Worm (Caenorhabditis elegans) whole organism, L1 larva: Measurements from ENCODE around the gene dkf-2.
A peak's percentile ranks its signal among the peaks of the same experiment; 100 is the strongest.

Source experiments
- C16A3.4 ChIP-seq: fragments of 150-350 bp; optimal IDR thresholded peaks from 2 replicates; lab custom pipeline; 2014; ENCODE audit warnings: missing biosample characterization, missing genetic modification characterization
- C34B4.2 ChIP-seq: sonication (generic microtip); optimal IDR thresholded peaks from 2 replicates; lab custom pipeline; 2017; ENCODE audit warnings: mild to moderate bottlenecking, missing genetic modification characterization, missing compliant biosample characterization
- Y116A8C.19 ChIP-seq: sonication (generic microtip); optimal IDR thresholded peaks from 2 replicates; lab custom pipeline; 2016; ENCODE audit warnings: missing compliant biosample characterization, missing genetic modification characterization, borderline replicate concordance
- aha-1 ChIP-seq: fragments of 150-350 bp; optimal IDR thresholded peaks from 2 replicates; lab custom pipeline; 2014; ENCODE audit warnings: missing biosample characterization, missing genetic modification characterization
- alr-1 ChIP-seq: fragments of 200-800 bp; sonication (Bioruptor generic); optimal IDR thresholded peaks from 2 replicates; lab custom pipeline; 2018; ENCODE audit warnings: borderline replicate concordance, mild to moderate bottlenecking, missing genetic modification characterization, missing compliant biosample characterization
- ama-1 ChIP-seq: fragments of 150-350 bp; optimal IDR thresholded peaks from 2 replicates; lab custom pipeline; 2014
- blmp-1 ChIP-seq: fragments of 150-350 bp; optimal IDR thresholded peaks from 2 replicates; lab custom pipeline; 2014; ENCODE audit warnings: missing biosample characterization, missing genetic modification characterization
- ceh-63 ChIP-seq: fragments of 200-800 bp; sonication (Bioruptor generic); optimal IDR thresholded peaks from 2 replicates; lab custom pipeline; 2018; ENCODE audit warnings: mild to moderate bottlenecking, missing genetic modification characterization, missing compliant biosample characterization
- ceh-82 ChIP-seq, 3 experiments: fragments of 150-350 bp in 1 of 3; sonication (generic microtip) in 2 of 3; optimal IDR thresholded peaks; 2 replicates each; lab custom pipeline; 2014 to 2017; ENCODE audit warnings: missing biosample characterization in 3 of 3, missing genetic modification characterization in 3 of 3
- ceh-90 ChIP-seq: sonication (generic microtip); optimal IDR thresholded peaks from 2 replicates; lab custom pipeline; 2016; ENCODE audit warnings: missing genetic modification characterization, missing compliant biosample characterization
- ces-1 ChIP-seq: fragments of 150-350 bp; optimal IDR thresholded peaks from 2 replicates; lab custom pipeline; 2014; ENCODE audit warnings: missing biosample characterization, missing genetic modification reagents, missing genetic modification characterization
- dpl-1 ChIP-seq, 3 experiments: fragments of 150-350 bp in 2 of 3; sonication (generic microtip) in 1 of 3; optimal IDR thresholded peaks; 2 replicates each; lab custom pipeline; 2014 to 2017; ENCODE audit warnings: missing biosample characterization in 3 of 3, missing genetic modification characterization in 3 of 3, missing genetic modification reagents in 3 of 3
- efl-1 ChIP-seq, 4 experiments: fragments of 150-350 bp; optimal IDR thresholded peaks in 3 of 4; peaks in 1 of 4; 1 replicate in 1 of 4; 2 replicates in 3 of 4; lab custom pipeline; 2014; ENCODE audit warnings: missing biosample characterization in 2 of 4, missing genetic modification characterization in 2 of 4, missing genetic modification reagents in 2 of 4
- efl-3 ChIP-seq: fragments of 200-800 bp; sonication (Bioruptor generic); optimal IDR thresholded peaks from 2 replicates; lab custom pipeline; 2018; ENCODE audit warnings: mild to moderate bottlenecking, missing genetic modification characterization, missing compliant biosample characterization
- elt-2 ChIP-seq: sonication (generic microtip); optimal IDR thresholded peaks from 2 replicates; lab custom pipeline; 2016; ENCODE audit warnings: missing genetic modification characterization, mild to moderate bottlenecking, inconsistent platforms, missing compliant biosample characterization, missing genetic modification reagents
- fkh-10 ChIP-seq: sonication (generic microtip); optimal IDR thresholded peaks from 2 replicates; lab custom pipeline; 2017; ENCODE audit warnings: missing biosample characterization, missing genetic modification reagents, missing genetic modification characterization
- fos-1 ChIP-seq: fragments of 150-350 bp; optimal IDR thresholded peaks from 2 replicates; lab custom pipeline; 2014; ENCODE audit warnings: missing biosample characterization, missing genetic modification characterization
- grh-1 ChIP-seq: fragments of 200-800 bp; sonication (Bioruptor generic); IDR thresholded peaks from 2 replicates; pipeline ENCODE4 v1.3.6; 2022; ENCODE audit warnings: missing genetic modification reagents, missing genetic modification characterization, missing compliant biosample characterization
- hlh-4 ChIP-seq: sonication (generic microtip); optimal IDR thresholded peaks from 2 replicates; lab custom pipeline; 2016; ENCODE audit warnings: mild to moderate bottlenecking, missing genetic modification characterization, missing compliant biosample characterization
- hpl-2 ChIP-seq: fragments of 150-350 bp; optimal IDR thresholded peaks from 2 replicates; lab custom pipeline; 2014; ENCODE audit warnings: missing biosample characterization, missing genetic modification reagents, missing genetic modification characterization
- jun-1 ChIP-seq: fragments of 150-350 bp; optimal IDR thresholded peaks from 2 replicates; lab custom pipeline; 2014; ENCODE audit warnings: missing biosample characterization, missing genetic modification reagents, missing genetic modification characterization
- lin-13 ChIP-seq: fragments of 150-350 bp; optimal IDR thresholded peaks from 2 replicates; lab custom pipeline; 2014; ENCODE audit warnings: missing biosample characterization, missing genetic modification reagents, missing genetic modification characterization
- lin-39 ChIP-seq: fragments of 150-350 bp; optimal IDR thresholded peaks from 2 replicates; lab custom pipeline; 2014; ENCODE audit warnings: missing biosample characterization, missing genetic modification reagents, missing genetic modification characterization
- lir-3 ChIP-seq: sonication (generic microtip); optimal IDR thresholded peaks from 2 replicates; lab custom pipeline; 2016; ENCODE audit warnings: mild to moderate bottlenecking, missing genetic modification characterization, moderate library complexity, missing compliant biosample characterization; ENCODE audit not compliant: poor library complexity
- mab-9 ChIP-seq: fragments of 200-800 bp; sonication (Bioruptor generic); IDR thresholded peaks from 2 replicates; pipeline ENCODE4 v1.3.6; 2022; ENCODE audit warnings: missing genetic modification reagents, missing genetic modification characterization, missing compliant biosample characterization
- mdl-1 ChIP-seq, 2 experiments: fragments of 150-350 bp; optimal IDR thresholded peaks; 2 replicates each; lab custom pipeline; 2014 to 2017; ENCODE audit warnings: missing biosample characterization in 2 of 2, missing genetic modification characterization in 2 of 2, inconsistent platforms in 1 of 2
- mef-2 ChIP-seq: fragments of 150-350 bp; optimal IDR thresholded peaks from 2 replicates; lab custom pipeline; 2014; ENCODE audit warnings: missing biosample characterization, missing genetic modification characterization
- mep-1 ChIP-seq: fragments of 150-350 bp; optimal IDR thresholded peaks from 2 replicates; lab custom pipeline; 2014; ENCODE audit warnings: missing biosample characterization, missing genetic modification characterization
- nhr-12 ChIP-seq: sonication (generic microtip); optimal IDR thresholded peaks from 2 replicates; lab custom pipeline; 2017; ENCODE audit warnings: missing biosample characterization, missing genetic modification characterization
- nhr-19 ChIP-seq: fragments of 200-800 bp; sonication (Bioruptor generic); conservative IDR thresholded peaks from 2 replicates; pipeline ENCODE4 v1.3.6; 2022; ENCODE audit warnings: missing genetic modification characterization, missing compliant biosample characterization
- nhr-237 ChIP-seq: fragments of 150-350 bp; optimal IDR thresholded peaks from 2 replicates; lab custom pipeline; 2014; ENCODE audit warnings: missing biosample characterization, missing genetic modification characterization
- nhr-28 ChIP-seq: fragments of 150-350 bp; optimal IDR thresholded peaks from 2 replicates; lab custom pipeline; 2014; ENCODE audit warnings: missing biosample characterization, missing genetic modification characterization
- nhr-47 ChIP-seq: sonication (generic microtip); optimal IDR thresholded peaks from 2 replicates; lab custom pipeline; 2016; ENCODE audit warnings: mild to moderate bottlenecking, missing genetic modification characterization, moderate library complexity, missing compliant biosample characterization
- nhr-71 ChIP-seq: sonication (generic microtip); optimal IDR thresholded peaks from 2 replicates; lab custom pipeline; 2016; ENCODE audit warnings: mild to moderate bottlenecking, missing genetic modification characterization, moderate library complexity, missing compliant biosample characterization
- nhr-76 ChIP-seq: sonication (generic microtip); optimal IDR thresholded peaks from 2 replicates; lab custom pipeline; 2017; ENCODE audit warnings: missing biosample characterization, missing genetic modification characterization
- nhr-77 ChIP-seq: fragments of 150-350 bp; optimal IDR thresholded peaks from 2 replicates; lab custom pipeline; 2014; ENCODE audit warnings: missing biosample characterization, missing genetic modification characterization
- nhr-85 ChIP-seq: sonication (generic microtip); peaks from one replicate; lab custom pipeline; 2016; ENCODE audit warnings: missing genetic modification characterization, inconsistent platforms, missing compliant biosample characterization
- nhr-90 ChIP-seq: sonication (generic microtip); optimal IDR thresholded peaks from 2 replicates; lab custom pipeline; 2016; ENCODE audit warnings: mild to moderate bottlenecking, missing genetic modification characterization, missing compliant biosample characterization; ENCODE audit not compliant: poor library complexity
- pag-3 ChIP-seq: sonication (generic microtip); optimal IDR thresholded peaks from 2 replicates; lab custom pipeline; 2017; ENCODE audit warnings: missing genetic modification characterization, mild to moderate bottlenecking, missing compliant biosample characterization, antibody characterized with exemption, borderline replicate concordance; ENCODE audit not compliant: insufficient read depth
- pqm-1 ChIP-seq: sonication (generic microtip); optimal IDR thresholded peaks from 3 replicates; lab custom pipeline; 2017; ENCODE audit warnings: missing biosample characterization, missing genetic modification characterization
- snpc-4 ChIP-seq: fragments of 150-350 bp; optimal IDR thresholded peaks from 2 replicates; lab custom pipeline; 2014; ENCODE audit warnings: missing biosample characterization, missing genetic modification characterization
- sptf-1 ChIP-seq: fragments of 150-350 bp; optimal IDR thresholded peaks from 2 replicates; lab custom pipeline; 2014; ENCODE audit warnings: missing biosample characterization, missing genetic modification characterization
- sup-37 ChIP-seq: fragments of 200-800 bp; sonication (Bioruptor generic); optimal IDR thresholded peaks from 2 replicates; lab custom pipeline; 2018; ENCODE audit warnings: mild to moderate bottlenecking, missing genetic modification characterization, missing compliant biosample characterization
- swsn-7 ChIP-seq: sonication (generic microtip); optimal IDR thresholded peaks from 2 replicates; lab custom pipeline; 2016; ENCODE audit warnings: missing genetic modification characterization, missing compliant biosample characterization
- tbx-2 ChIP-seq: sonication (generic microtip); optimal IDR thresholded peaks from 2 replicates; lab custom pipeline; 2016; ENCODE audit warnings: missing genetic modification characterization, missing compliant biosample characterization
- unc-62 ChIP-seq: fragments of 150-350 bp; optimal IDR thresholded peaks from 2 replicates; lab custom pipeline; 2014; ENCODE audit warnings: missing biosample characterization, missing genetic modification reagents, missing genetic modification characterization
- unc-86 ChIP-seq: sonication (generic microtip); optimal IDR thresholded peaks from 2 replicates; lab custom pipeline; 2016; ENCODE audit warnings: missing genetic modification characterization, missing compliant biosample characterization
- unc-98 ChIP-seq: fragments of 200-800 bp; sonication (Bioruptor generic); IDR thresholded peaks from 2 replicates; pipeline ENCODE4 v1.3.6; 2022; ENCODE audit warnings: missing genetic modification characterization, missing compliant biosample characterization
- vab-15 ChIP-seq: sonication (generic microtip); optimal IDR thresholded peaks from 2 replicates; lab custom pipeline; 2017; ENCODE audit warnings: missing genotype, mild to moderate bottlenecking, missing genetic modification characterization, missing compliant biosample characterization
- xbp-1 ChIP-seq: sonication (generic microtip); optimal IDR thresholded peaks from 2 replicates; lab custom pipeline; 2016; ENCODE audit warnings: missing genetic modification characterization, missing compliant biosample characterization
- zag-1 ChIP-seq: fragments of 150-350 bp; optimal IDR thresholded peaks from 2 replicates; lab custom pipeline; 2014; ENCODE audit warnings: missing biosample characterization, missing genetic modification characterization
- zip-4 ChIP-seq: fragments of 200-800 bp; sonication (Bioruptor generic); optimal IDR thresholded peaks from 2 replicates; lab custom pipeline; 2018; ENCODE audit warnings: mild to moderate bottlenecking, missing genetic modification characterization, moderate library complexity, missing compliant biosample characterization
- ztf-4 ChIP-seq: fragments of 150-350 bp; optimal IDR thresholded peaks from 2 replicates; lab custom pipeline; 2014; ENCODE audit warnings: missing biosample characterization, missing genetic modification characterization

Gene dkf-2

DNA sequence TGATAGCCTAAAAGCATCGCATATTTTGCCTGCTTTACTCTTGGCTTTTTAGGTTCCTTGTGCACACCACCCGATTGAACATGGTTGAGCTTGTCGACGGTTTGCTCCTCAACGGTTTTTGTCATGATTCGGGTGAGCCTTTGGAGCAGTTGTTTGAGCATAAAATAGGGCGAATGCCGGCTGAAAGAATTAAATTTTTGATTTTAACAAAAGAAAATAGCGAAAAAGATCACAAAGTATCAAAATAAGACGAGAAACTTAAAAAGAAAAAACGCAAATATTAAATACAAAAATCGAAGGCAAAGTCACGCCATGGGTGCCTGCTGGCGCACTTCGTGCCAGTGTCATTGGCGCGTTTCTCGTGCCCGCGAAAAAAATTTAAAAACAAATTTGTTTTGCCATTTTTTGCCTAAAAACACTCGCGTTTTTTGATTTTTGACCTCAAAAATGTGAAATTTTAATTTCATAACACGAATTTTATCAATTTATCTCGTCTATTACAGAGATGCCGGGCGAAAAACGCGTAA lies 47.5 kb downstream of the dkf-2 start, which contains the start of the genes ctps-1 and pus-1 (continued):
- TF ChIP-seq lir-3 (tag; lab: Kevin White, UChicago) (no peak), mep-1 (tag; lab: Kevin White, UChicago) (peak; percentile 73), pag-3 (no peak), nhr-28 (tag; lab: Kevin White, UChicago) (no peak), elt-2 (tag; lab: Kevin White, UChicago) (peak; percentile 18), snpc-4 (tag; lab: Kevin White, UChicago) (peak; percentile 84), fkh-10 (peak; percentile 21), nhr-71 (tag; lab: Kevin White, UChicago) (no peak), sptf-1 (tag; lab: Kevin White, UChicago) (no peak), nhr-76 (tag; lab: Kevin White, UChicago) (no peak), fos-1 (peak; percentile 48), unc-86 (tag; lab: Kevin White, UChicago) (peak; percentile 27), lin-39 (tag; lab: Kevin White, UChicago) (peak; percentile 67), C16A3.4 (peak; percentile 65), mdl-1 (tag; optimal IDR thresholded peaks at IDR 0.05; lab: Kevin White, UChicago) (peak in 1 of 2 experiments; percentile 68), hpl-2 (GFP tag; lab: Kevin White, UChicago) (peak; percentile 7), alr-1 (tag; lab: Kevin White, UChicago) (no peak), ama-1 (lab: Kevin White, UChicago) (peak; percentile 56), nhr-19 (GFP tag; lab: Robert Waterston, UW) (peak; percentile 78), blmp-1 (tag; lab: Kevin White, UChicago) (no peak), aha-1 (tag; lab: Kevin White, UChicago) (peak; percentile 41), unc-62 (no peak), xbp-1 (peak; percentile 63), efl-1 (optimal IDR thresholded peaks at IDR 0.05; lab: Kevin White, UChicago) (peak; percentile 75 to 81), efl-1 (GFP tag; optimal IDR thresholded peaks at IDR 0.05 in 1 of 2; lab: Kevin White, UChicago) (peak; percentile 82 to 98), ceh-63 (no peak), jun-1 (tag; lab: Kevin White, UChicago) (peak; percentile 33), nhr-12 (tag; lab: Kevin White, UChicago) (no peak), zip-4 (no peak), nhr-237 (tag; lab: Kevin White, UChicago) (no peak), mab-9 (peak; percentile 73), nhr-77 (tag; lab: Kevin White, UChicago) (peak; percentile 9), swsn-7 (tag; lab: Kevin White, UChicago) (peak; percentile 72), nhr-90 (tag; lab: Kevin White, UChicago) (peak; percentile 70), ceh-90 (tag; lab: Kevin White, UChicago) (no peak), sup-37 (GFP tag; lab: Kevin White, UChicago) (no peak), nhr-47 (tag; lab: Kevin White, UChicago) (peak; percentile 87), dpl-1 (GFP tag; optimal IDR thresholded peaks at IDR 0.05; lab: Kevin White, UChicago) (peak; percentile 73 to 83 (median 81)), tbx-2 (peak; percentile 78), pqm-1 (tag; lab: Kevin White, UChicago) (no peak), efl-3 (GFP tag; lab: Kevin White, UChicago) (no peak), C34B4.2 (tag; lab: Kevin White, UChicago) (no peak), grh-1 (GFP tag; lab: Robert Waterston, UW) (peak; percentile 59), Y116A8C.19 (tag; lab: Kevin White, UChicago) (no peak), ces-1 (no peak), unc-98 (no peak), nhr-85 (tag; lab: Kevin White, UChicago) (peak; percentile 81), zag-1 (tag; lab: Kevin White, UChicago) (no peak), ztf-4 (tag; lab: Kevin White, UChicago) (no peak), mef-2 (tag; lab: Kevin White, UChicago) (no peak), lin-13 (GFP tag; lab: Kevin White, UChicago) (peak; percentile 70), vab-15 (tag; lab: Kevin White, UChicago) (no peak), ceh-82 (tag; optimal IDR thresholded peaks at IDR 0.05; lab: Kevin White, UChicago) (peak; percentile 67 to 75 (median 70)), hlh-4 (tag; lab: Kevin White, UChicago) (no peak)
